Fruit fly (Drosophila melanogaster) Kc167 (cell line): ENCODE results near the gene tws.

Source experiments
- Myc ChIP-seq: fragments of >200 bp; optimal IDR thresholded peaks from 2 replicates; lab custom pipeline; 2017; ENCODE audit warnings: missing external identifiers
- Sin3A ChIP-seq: fragments of >200 bp; optimal IDR thresholded peaks from 2 replicates; lab custom pipeline; 2018; ENCODE audit warnings: missing external identifiers
- h ChIP-seq: fragments of >200 bp; optimal IDR thresholded peaks from 3 replicates; lab custom pipeline; 2018; ENCODE audit warnings: missing external identifiers
- insv ChIP-seq: fragments of >200 bp; optimal IDR thresholded peaks from 3 replicates; lab custom pipeline; 2018; ENCODE audit warnings: missing external identifiers
- psq ChIP-seq: fragments of >200 bp; optimal IDR thresholded peaks from 2 replicates; lab custom pipeline; 2017; ENCODE audit warnings: missing external identifiers
- ttk ChIP-seq: sonication (Bioruptor generic); optimal IDR thresholded peaks from 2 replicates; lab custom pipeline; 2017; ENCODE audit warnings: missing external identifiers

- TF ChIP-seq h (lab: Kevin White, UChicago): no peak
- no peak for TF ChIP-seq Myc (lab: Kevin White, UChicago)
- TF ChIP-seq psq (lab: Kevin White, UChicago): no peak
- no peak for TF ChIP-seq insv
- no peak for TF ChIP-seq ttk
- no peak for TF ChIP-seq Sin3A (lab: Kevin White, UChicago)
Measured at dm6 chr3R:10170356-10170876, 30.8 kb upstream of the tws start, which contains the start of gene Best1.
